Worm (Caenorhabditis elegans) whole organism, L4 larva: ENCODE measurements around the gene C07A9.13.

Experiments used
- F37D6.2 ChIP-seq: sonication (generic microtip); optimal IDR thresholded peaks from 2 replicates; lab custom pipeline; 2016; ENCODE audit warnings: mild to moderate bottlenecking, missing genetic modification characterization, missing compliant biosample characterization
- F44E2.7 ChIP-seq: fragments of 200-800 bp; sonication (Bioruptor generic); IDR thresholded peaks from 2 replicates; pipeline ENCODE4 v2.1.2; 2022; ENCODE audit warnings: missing genetic modification characterization, missing compliant biosample characterization
- T20F7.1 ChIP-seq: fragments of 200-800 bp; sonication (Bioruptor generic); optimal IDR thresholded peaks from 2 replicates; lab custom pipeline; 2018; ENCODE audit warnings: mild to moderate bottlenecking, missing genetic modification characterization, missing compliant biosample characterization
- T26A8.4 ChIP-seq: fragments of 200-800 bp; sonication (Bioruptor generic); IDR thresholded peaks from 2 replicates; pipeline ENCODE4 v1.3.6; 2022; ENCODE audit warnings: missing genetic modification characterization, missing compliant biosample characterization
- ZK337.2 ChIP-seq: fragments of 200-800 bp; sonication (Bioruptor generic); IDR thresholded peaks from 2 replicates; pipeline ENCODE4 v1.3.6; 2022; ENCODE audit warnings: missing genetic modification reagents, missing genetic modification characterization, missing compliant biosample characterization
- aha-1 ChIP-seq: fragments of 150-350 bp; peaks from one replicate; lab custom pipeline; 2014; ENCODE audit warnings: missing biosample characterization, missing genetic modification characterization
- ama-1 ChIP-seq: fragments of 150-350 bp; optimal IDR thresholded peaks from 2 replicates; lab custom pipeline; 2014; ENCODE audit warnings: inconsistent platforms, mixed read lengths
- arid-1 ChIP-seq: fragments of 200-800 bp; sonication (Bioruptor generic); conservative IDR thresholded peaks from 2 replicates; pipeline ENCODE4 v1.3.6; 2022; ENCODE audit warnings: missing genetic modification reagents, missing genetic modification characterization, missing compliant biosample characterization
- ceh-32 ChIP-seq: sonication (generic microtip); optimal IDR thresholded peaks from 2 replicates; lab custom pipeline; 2016; ENCODE audit warnings: mild to moderate bottlenecking, missing genetic modification characterization, missing compliant biosample characterization; ENCODE audit not compliant: poor library complexity
- ctbp-1 ChIP-seq: fragments of 200-800 bp; sonication (Bioruptor generic); IDR thresholded peaks from 2 replicates; pipeline ENCODE4 v1.3.6; 2022; ENCODE audit warnings: missing genetic modification reagents, missing genetic modification characterization, missing compliant biosample characterization
- daf-16 ChIP-seq, 3 experiments: sonication (generic microtip); optimal IDR thresholded peaks; 2 replicates each; lab custom pipeline; 2016 to 2017; ENCODE audit warnings: missing genetic modification characterization in 3 of 3, missing genetic modification reagents in 3 of 3, mild to moderate bottlenecking in 2 of 3, missing compliant biosample characterization in 2 of 3, missing biosample characterization in 1 of 3, moderate library complexity in 1 of 3
- daf-8 ChIP-seq: fragments of 200-800 bp; sonication (Bioruptor generic); IDR thresholded peaks from 2 replicates; pipeline ENCODE4 v1.3.6; 2022; ENCODE audit warnings: missing genetic modification characterization, missing compliant biosample characterization
- dmd-6 ChIP-seq: fragments of 200-800 bp; sonication (Bioruptor generic); IDR thresholded peaks from 2 replicates; pipeline ENCODE4 v1.3.6; 2022; ENCODE audit warnings: missing genetic modification reagents, missing genetic modification characterization, missing compliant biosample characterization
- dmd-8 ChIP-seq: fragments of 200-800 bp; sonication (Bioruptor generic); IDR thresholded peaks from 2 replicates; pipeline ENCODE4 v1.3.6; 2022; ENCODE audit warnings: missing genetic modification characterization, missing compliant biosample characterization
- dmd-9 ChIP-seq: fragments of 200-800 bp; sonication (Bioruptor generic); IDR thresholded peaks from 2 replicates; pipeline ENCODE4 v1.3.6; 2022; ENCODE audit warnings: missing genetic modification reagents, missing genetic modification characterization, missing compliant biosample characterization
- dpl-1 ChIP-seq: fragments of 150-350 bp; optimal IDR thresholded peaks from 2 replicates; lab custom pipeline; 2014; ENCODE audit warnings: missing biosample characterization, missing genetic modification reagents, missing genetic modification characterization
- duxl-1 ChIP-seq: sonication (generic microtip); optimal IDR thresholded peaks from 2 replicates; lab custom pipeline; 2016; ENCODE audit warnings: mild to moderate bottlenecking, missing genetic modification characterization, moderate library complexity, missing compliant biosample characterization; ENCODE audit not compliant: poor library complexity
- egl-27 ChIP-seq: sonication (generic microtip); optimal IDR thresholded peaks from 3 replicates; lab custom pipeline; 2017; ENCODE audit warnings: missing biosample characterization, missing genetic modification reagents, missing genetic modification characterization
- fos-1 ChIP-seq: fragments of 150-350 bp; optimal IDR thresholded peaks from 2 replicates; lab custom pipeline; 2014; ENCODE audit warnings: missing biosample characterization, missing genetic modification characterization
- hif-1 ChIP-seq, 2 experiments: sonication (generic microtip); optimal IDR thresholded peaks; 2 replicates each; lab custom pipeline; 2016 to 2017; ENCODE audit warnings: missing compliant biosample characterization in 2 of 2, missing genetic modification characterization in 2 of 2, missing genetic modification reagents in 2 of 2, missing genotype in 2 of 2, mild to moderate bottlenecking in 1 of 2
- hlh-11 ChIP-seq: fragments of 200-800 bp; sonication (Bioruptor generic); optimal IDR thresholded peaks from 2 replicates; lab custom pipeline; 2018; ENCODE audit warnings: mild to moderate bottlenecking, missing genetic modification characterization, missing compliant biosample characterization
- hlh-30 ChIP-seq: sonication (generic microtip); optimal IDR thresholded peaks from 2 replicates; lab custom pipeline; 2017; ENCODE audit warnings: antibody characterized with exemption, mild to moderate bottlenecking, missing genetic modification characterization, missing compliant biosample characterization; ENCODE audit not compliant: insufficient read depth
- lin-15B ChIP-seq: fragments of 150-350 bp; sonication (generic microtip); optimal IDR thresholded peaks from 3 replicates; lab custom pipeline; 2014; ENCODE audit warnings: missing biosample characterization, missing genetic modification characterization
- lin-38 ChIP-seq: fragments of 200-800 bp; sonication (Bioruptor generic); IDR thresholded peaks from 2 replicates; pipeline ENCODE4 v1.3.6; 2022; ENCODE audit warnings: missing genetic modification reagents, missing genetic modification characterization, missing compliant biosample characterization
- lir-3 ChIP-seq: sonication (generic microtip); optimal IDR thresholded peaks from 2 replicates; lab custom pipeline; 2016; ENCODE audit warnings: mild to moderate bottlenecking, missing genetic modification characterization, missing compliant biosample characterization
- madf-5 ChIP-seq, 2 experiments: fragments of 200-800 bp; sonication (Bioruptor generic); IDR thresholded peaks; 2 replicates each; pipeline ENCODE4 v1.3.6; 2022; ENCODE audit warnings: missing compliant biosample characterization in 2 of 2, missing genetic modification characterization in 2 of 2
- mdl-1 ChIP-seq, 2 experiments: fragments of 150-350 bp in 1 of 2; sonication (generic microtip) in 1 of 2; optimal IDR thresholded peaks; 2 replicates each; lab custom pipeline; 2014 to 2017; ENCODE audit warnings: missing biosample characterization in 2 of 2, missing genetic modification characterization in 2 of 2
- nhr-102 ChIP-seq: sonication (generic microtip); optimal IDR thresholded peaks from 2 replicates; lab custom pipeline; 2016; ENCODE audit warnings: mild to moderate bottlenecking, missing genetic modification characterization, moderate library complexity, missing compliant biosample characterization
- nhr-11 ChIP-seq: fragments of 150-350 bp; optimal IDR thresholded peaks from 2 replicates; lab custom pipeline; 2014; ENCODE audit warnings: missing biosample characterization, missing genetic modification characterization
- nhr-237 ChIP-seq: sonication (generic microtip); optimal IDR thresholded peaks from 2 replicates; lab custom pipeline; 2017; ENCODE audit warnings: missing biosample characterization, missing genetic modification characterization
- nhr-25 ChIP-seq: sonication (generic microtip); optimal IDR thresholded peaks from 2 replicates; lab custom pipeline; 2017; ENCODE audit warnings: missing genetic modification characterization, mild to moderate bottlenecking, missing compliant biosample characterization, antibody characterized with exemption, moderate library complexity, borderline replicate concordance; ENCODE audit not compliant: insufficient read depth
- nhr-28 ChIP-seq: fragments of 150-350 bp; optimal IDR thresholded peaks from 2 replicates; lab custom pipeline; 2014; ENCODE audit warnings: missing biosample characterization, missing genetic modification characterization
- nhr-41 ChIP-seq: fragments of 200-800 bp; sonication (Bioruptor generic); IDR thresholded peaks from 2 replicates; pipeline ENCODE4 v1.3.6; 2022; ENCODE audit warnings: missing genetic modification reagents, missing genetic modification characterization, missing compliant biosample characterization
- nhr-48 ChIP-seq: sonication (generic microtip); optimal IDR thresholded peaks from 2 replicates; lab custom pipeline; 2016; ENCODE audit warnings: mild to moderate bottlenecking, missing genetic modification characterization, missing compliant biosample characterization
- nhr-76 ChIP-seq: fragments of 150-350 bp; optimal IDR thresholded peaks from 2 replicates; lab custom pipeline; 2014; ENCODE audit warnings: missing biosample characterization, missing genetic modification characterization
- pha-4 ChIP-seq, 2 experiments: fragments of 150-350 bp in 1 of 2; fragments of 200-800 bp in 1 of 2; sonication (Bioruptor generic) in 1 of 2; IDR thresholded peaks in 1 of 2; optimal IDR thresholded peaks in 1 of 2; 2 replicates each; pipeline versions ENCODE4 v1.3.6 to Lab custom; 2014 to 2022; ENCODE audit warnings: missing genetic modification characterization in 2 of 2, missing genetic modification reagents in 2 of 2, missing biosample characterization in 1 of 2, missing compliant biosample characterization in 1 of 2
- rbr-2 ChIP-seq: sonication (generic microtip); optimal IDR thresholded peaks from 2 replicates; lab custom pipeline; 2016; ENCODE audit warnings: missing genotype, missing genetic modification characterization, missing compliant biosample characterization
- saeg-2 ChIP-seq: fragments of 200-800 bp; sonication (Bioruptor generic); IDR thresholded peaks from 2 replicates; pipeline ENCODE4 v1.3.6; 2022; ENCODE audit warnings: missing genetic modification reagents, missing genetic modification characterization, missing compliant biosample characterization
- sdz-12 ChIP-seq: fragments of 200-800 bp; sonication (Bioruptor generic); optimal IDR thresholded peaks from 2 replicates; lab custom pipeline; 2018; ENCODE audit warnings: mild to moderate bottlenecking, missing genetic modification characterization, missing compliant biosample characterization
- skn-1 ChIP-seq: fragments of 150-350 bp; optimal IDR thresholded peaks from 2 replicates; lab custom pipeline; 2014; ENCODE audit warnings: missing biosample characterization, missing genetic modification characterization
- spr-3 ChIP-seq: fragments of 200-800 bp; sonication (Bioruptor generic); optimal IDR thresholded peaks from 2 replicates; lab custom pipeline; 2018; ENCODE audit warnings: mild to moderate bottlenecking, missing genetic modification characterization, missing compliant biosample characterization
- tra-1 ChIP-seq: fragments of 200-800 bp; sonication (Bioruptor generic); IDR thresholded peaks from 2 replicates; pipeline ENCODE4 v1.3.6; 2022; ENCODE audit warnings: missing genetic modification reagents, missing genetic modification characterization, missing compliant biosample characterization
- unc-39 ChIP-seq: sonication (generic microtip); optimal IDR thresholded peaks from 2 replicates; lab custom pipeline; 2017; ENCODE audit warnings: missing biosample characterization, missing genetic modification characterization
- unc-62 ChIP-seq, 3 experiments: fragments of 150-350 bp in 1 of 3; sonication (generic microtip); optimal IDR thresholded peaks in 2 of 3; peaks in 1 of 3; 1 replicate in 1 of 3; 2 replicates in 2 of 3; lab custom pipeline; 2014 to 2017; ENCODE audit warnings: missing biosample characterization in 3 of 3, missing genetic modification characterization in 3 of 3, missing genetic modification reagents in 3 of 3, missing genotype in 1 of 3
- zip-11 ChIP-seq: fragments of 200-800 bp; sonication (Bioruptor generic); IDR thresholded peaks from 2 replicates; pipeline ENCODE4 v1.3.6; 2022; ENCODE audit warnings: missing genetic modification characterization, missing compliant biosample characterization
- zip-2 ChIP-seq: fragments of 150-350 bp; optimal IDR thresholded peaks from 2 replicates; lab custom pipeline; 2014; ENCODE audit warnings: missing biosample characterization, missing genetic modification characterization
- ztf-11 ChIP-seq: fragments of 150-350 bp; optimal IDR thresholded peaks from 2 replicates; lab custom pipeline; 2014; ENCODE audit warnings: missing biosample characterization, missing genetic modification characterization

Gene C07A9.13

DNA sequence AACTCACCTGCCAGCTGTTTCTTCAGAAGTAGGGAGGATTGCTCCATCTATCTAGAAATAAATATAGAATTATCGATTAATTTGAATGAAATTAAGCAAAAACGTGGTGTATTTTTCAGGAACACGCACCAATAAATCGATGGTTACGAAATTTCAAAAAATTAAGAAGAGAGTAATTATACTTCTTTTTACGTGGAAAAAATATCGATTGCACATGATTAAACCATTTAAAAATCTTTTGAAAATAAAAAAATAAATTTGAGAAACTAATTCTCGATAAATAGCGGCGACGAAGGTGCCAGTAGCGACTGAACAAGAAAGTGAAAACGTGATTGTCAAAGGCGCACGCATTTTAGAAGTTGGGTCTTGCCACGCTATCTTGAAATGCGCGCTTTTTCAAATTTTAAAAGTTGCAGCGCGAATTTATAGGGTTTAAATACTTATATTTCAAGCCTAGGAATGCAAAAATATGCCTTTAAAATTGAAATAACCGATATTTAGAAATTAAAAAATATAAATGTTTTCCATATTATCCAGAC is 49.9 kb downstream of the C07A9.13 start, which contains the start of gene ubc-7 (continued):
- TF ChIP-seq arid-1 (GFP tag; lab: Robert Waterston, UW) (no peak), unc-39 (tag; lab: Kevin White, UChicago) (no peak), aha-1 (tag; lab: Kevin White, UChicago) (peak; percentile 92), nhr-48 (tag; lab: Kevin White, UChicago) (peak; percentile 27), T20F7.1 (peak; percentile 65), zip-11 (GFP tag; lab: Robert Waterston, UW) (no peak), hlh-30 (peak; percentile 98), pha-4 (GFP tag; IDR thresholded peaks at IDR 0.05; lab: Robert Waterston, UW) (0 out of 2 replicates have a peak, but pooled peaks have one; percentile 35), pha-4 (tag; optimal IDR thresholded peaks at IDR 0.05; lab: Kevin White, UChicago) (peak; percentile 74), nhr-11 (tag; lab: Kevin White, UChicago) (peak; percentile 32), hif-1 (tag; optimal IDR thresholded peaks at IDR 0.05; lab: Kevin White, UChicago) (peak in 1 of 2 experiments; percentile 52), duxl-1 (tag; lab: Kevin White, UChicago) (peak; percentile 28), mdl-1 (tag; optimal IDR thresholded peaks at IDR 0.05; lab: Kevin White, UChicago) (peak in 1 of 2 experiments; percentile 90), nhr-25 (tag; lab: Kevin White, UChicago) (peak; percentile 72), T26A8.4 (peak; percentile 64)

DNA sequence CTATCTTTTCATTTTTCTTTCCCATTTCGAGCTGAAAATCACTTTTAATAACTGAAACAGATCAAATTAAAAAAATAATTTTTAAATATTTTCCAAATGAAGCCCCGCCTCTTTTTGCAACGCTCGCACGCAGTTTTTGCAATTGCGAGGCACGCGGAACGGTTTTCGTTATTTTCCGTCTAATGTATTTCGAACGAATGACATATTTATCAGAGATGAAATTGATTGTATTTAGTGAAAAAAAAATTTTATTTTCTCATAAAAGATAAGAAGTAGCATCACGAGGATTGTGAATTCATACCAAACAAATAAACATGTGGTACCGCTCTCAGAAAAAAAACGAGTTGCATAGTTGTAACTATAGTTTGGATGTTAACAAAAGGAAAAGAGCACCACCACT is 51.3 kb downstream of the C07A9.13 start, which contains the start of gene rpac-19:
rpac-19 (minus strand) TSS at position 31 of the 400 bp plus-strand sequence.
- TF ChIP-seq nhr-237, result no peak
- no peak for TF ChIP-seq ztf-11 (tag; lab: Kevin White, UChicago)
- peak; percentile 64 for TF ChIP-seq sdz-12
- TF ChIP-seq ZK337.2 (GFP tag; lab: Robert Waterston, UW), result no peak
- TF ChIP-seq hlh-11 (tag; lab: Kevin White, UChicago), result no peak
- TF ChIP-seq nhr-11 (tag; lab: Kevin White, UChicago), result no peak
- TF ChIP-seq dmd-6 (GFP tag; lab: Robert Waterston, UW), result peak; percentile 60
- TF ChIP-seq lin-38, result peak; percentile 85
- TF ChIP-seq T26A8.4, result peak; percentile 82
- 0 out of 2 replicates have a peak, but pooled peaks have one; percentile 8 for TF ChIP-seq saeg-2 (GFP tag; lab: Robert Waterston, UW)
- no peak for TF ChIP-seq egl-27 (tag; lab: Kevin White, UChicago)
- TF ChIP-seq tra-1 (GFP tag; lab: Robert Waterston, UW), result no peak
- TF ChIP-seq dpl-1 (GFP tag; lab: Kevin White, UChicago), result peak; percentile 71
- TF ChIP-seq unc-62 (GFP tag; optimal IDR thresholded peaks at IDR 0.05 in 1 of 2; lab: Kevin White, UChicago), result no peak
- no peak for TF ChIP-seq unc-62 (tag; optimal IDR thresholded peaks at IDR 0.05; lab: Kevin White, UChicago)
- TF ChIP-seq lin-15B (tag; lab: Kevin White, UChicago), result no peak
- peak; percentile 80 for TF ChIP-seq nhr-102 (tag; lab: Kevin White, UChicago)
- peak; percentile 20 for TF ChIP-seq nhr-28 (tag; lab: Kevin White, UChicago)
- no peak for TF ChIP-seq skn-1 (tag; lab: Kevin White, UChicago)
- TF ChIP-seq daf-8 (GFP tag; lab: Robert Waterston, UW), result no peak
- no peak; the same call in 1 of the 2 replicates for TF ChIP-seq nhr-41
- peak; percentile 70 for TF ChIP-seq T20F7.1
- TF ChIP-seq ama-1 (lab: Kevin White, UChicago), result peak; percentile 83
- peak; percentile 14 for TF ChIP-seq F37D6.2 (tag; lab: Kevin White, UChicago)
- TF ChIP-seq F44E2.7 (GFP tag; lab: Robert Waterston, UW), result no peak
- no peak for TF ChIP-seq ceh-32 (tag; lab: Kevin White, UChicago)
- peak; percentile 54 for TF ChIP-seq zip-2 (tag; lab: Kevin White, UChicago)
- peak; percentile 67 for TF ChIP-seq ctbp-1 (GFP tag; lab: Robert Waterston, UW)
- no peak for TF ChIP-seq fos-1 (tag; lab: Kevin White, UChicago)
- TF ChIP-seq zip-11 (GFP tag; lab: Robert Waterston, UW), result no peak
- TF ChIP-seq mdl-1 (tag; optimal IDR thresholded peaks at IDR 0.05; lab: Kevin White, UChicago), result peak in 1 of 2 experiments; percentile 33
- TF ChIP-seq dmd-9, result no peak
- TF ChIP-seq rbr-2 (tag; lab: Kevin White, UChicago), result peak; percentile 46
- TF ChIP-seq nhr-76 (tag; lab: Kevin White, UChicago), result no peak
- TF ChIP-seq daf-16 (GFP tag; optimal IDR thresholded peaks at IDR 0.05; lab: Kevin White, UChicago), result peak; percentile 9 to 56
- peak; percentile 97 for TF ChIP-seq daf-16 (tag; optimal IDR thresholded peaks at IDR 0.05; lab: Kevin White, UChicago)
- no peak for TF ChIP-seq madf-5 (GFP tag; IDR thresholded peaks at IDR 0.05; lab: Robert Waterston, UW)
- TF ChIP-seq dmd-8 (GFP tag; lab: Robert Waterston, UW), result no peak
- no peak for TF ChIP-seq spr-3
- TF ChIP-seq lir-3, result no peak
